Worm (Caenorhabditis elegans) whole organism, L1 larva: ENCODE measurements around the gene B0432.10.

Experiments
- C34B4.2 ChIP-seq: sonication (generic microtip); optimal IDR thresholded peaks from 2 replicates; lab custom pipeline; 2017; ENCODE audit warnings: mild to moderate bottlenecking, missing genetic modification characterization, missing compliant biosample characterization
- dpl-1 ChIP-seq, 3 experiments: fragments of 150-350 bp in 2 of 3; sonication (generic microtip) in 1 of 3; optimal IDR thresholded peaks; 2 replicates each; lab custom pipeline; 2014 to 2017; ENCODE audit warnings: missing biosample characterization in 3 of 3, missing genetic modification characterization in 3 of 3, missing genetic modification reagents in 3 of 3
- isw-1 ChIP-seq: fragments of 200-800 bp; sonication (Bioruptor generic); IDR thresholded peaks from 2 replicates; pipeline ENCODE4 v1.3.6; 2022; ENCODE audit warnings: missing genetic modification characterization, missing compliant biosample characterization
- nhr-12 ChIP-seq: sonication (generic microtip); optimal IDR thresholded peaks from 2 replicates; lab custom pipeline; 2017; ENCODE audit warnings: missing biosample characterization, missing genetic modification characterization
- swsn-7 ChIP-seq: sonication (generic microtip); optimal IDR thresholded peaks from 2 replicates; lab custom pipeline; 2016; ENCODE audit warnings: missing genetic modification characterization, missing compliant biosample characterization
- unc-130 ChIP-seq: fragments of 150-350 bp; optimal IDR thresholded peaks from 2 replicates; lab custom pipeline; 2017; ENCODE audit warnings: missing biosample characterization, missing genetic modification characterization, inconsistent platforms
- xbp-1 ChIP-seq: sonication (generic microtip); optimal IDR thresholded peaks from 2 replicates; lab custom pipeline; 2016; ENCODE audit warnings: missing genetic modification characterization, missing compliant biosample characterization

DNA sequence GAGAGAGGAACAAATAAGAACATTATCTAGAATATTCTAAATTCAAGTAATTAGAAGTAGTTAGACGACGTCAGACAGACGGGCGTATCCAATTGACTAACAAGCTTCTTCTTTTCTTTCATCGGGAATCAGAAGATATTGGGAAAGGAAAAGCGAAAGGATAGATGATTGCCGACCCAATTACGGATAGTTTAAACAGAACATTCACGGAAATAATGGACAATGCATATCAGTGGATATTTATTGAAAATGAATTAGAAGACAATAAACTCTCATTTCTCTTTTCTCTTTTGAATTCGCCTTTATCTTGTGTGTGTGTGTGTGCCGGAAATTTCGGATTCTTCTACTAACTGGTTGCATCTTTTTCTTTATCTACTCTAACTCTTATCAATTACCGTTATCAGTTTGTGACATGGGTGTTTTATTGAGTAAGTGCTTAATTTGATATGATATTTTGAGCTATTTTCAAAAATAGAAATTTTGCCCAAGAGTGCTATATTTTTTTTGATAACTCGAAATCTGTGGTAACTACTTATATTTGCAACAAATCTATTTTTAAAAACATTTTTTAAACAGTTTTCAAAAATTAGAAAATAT, 47.9 kb upstream of the B0432.10 start:
- TF ChIP-seq dpl-1 (GFP tag; optimal IDR thresholded peaks at IDR 0.05; lab: Kevin White, UChicago): no peak
- no peak for TF ChIP-seq isw-1 (GFP tag; lab: Robert Waterston, UW)
- TF ChIP-seq swsn-7 (tag; lab: Kevin White, UChicago): no peak
- TF ChIP-seq nhr-12 (tag; lab: Kevin White, UChicago): no peak
- TF ChIP-seq unc-130 (tag; lab: Kevin White, UChicago): no peak
- TF ChIP-seq C34B4.2 (tag; lab: Kevin White, UChicago): no peak
- no peak for TF ChIP-seq xbp-1 (tag; lab: Kevin White, UChicago)
